Worm (Caenorhabditis elegans) whole organism, midembryonic: ENCODE data around the gene vab-2.

Source experiments
- T22C8.4 ChIP-seq: fragments of 200-800 bp; sonication (Bioruptor generic); IDR thresholded peaks from 2 replicates; pipeline ENCODE4 v1.3.6; 2022; ENCODE audit warnings: missing genetic modification characterization, missing compliant biosample characterization
- cog-1 ChIP-seq: sonication (generic microtip); optimal IDR thresholded peaks from 2 replicates; lab custom pipeline; 2016; ENCODE audit warnings: missing genetic modification characterization, missing compliant biosample characterization
- flt-1 ChIP-seq: fragments of 200-800 bp; sonication (Bioruptor generic); IDR thresholded peaks from 2 replicates; pipeline ENCODE4 v1.3.6; 2022; ENCODE audit warnings: missing genetic modification characterization, missing compliant biosample characterization
- klf-2 ChIP-seq: fragments of 200-800 bp; sonication (Bioruptor generic); conservative IDR thresholded peaks from 2 replicates; pipeline ENCODE4 v1.3.6; 2022; ENCODE audit warnings: missing genetic modification reagents, missing genetic modification characterization, missing compliant biosample characterization
- med-1 ChIP-seq: sonication (generic microtip); optimal IDR thresholded peaks from 2 replicates; lab custom pipeline; 2017; ENCODE audit warnings: missing genetic modification characterization, mild to moderate bottlenecking, missing compliant biosample characterization, antibody characterized with exemption, missing genetic modification reagents; ENCODE audit not compliant: insufficient read depth
- ref-1 ChIP-seq: fragments of 200-800 bp; sonication (Bioruptor generic); conservative IDR thresholded peaks from 2 replicates; pipeline ENCODE4 v1.3.6; 2022; ENCODE audit warnings: missing genetic modification reagents, missing genetic modification characterization, missing compliant biosample characterization
- tab-1 ChIP-seq: fragments of 200-800 bp; sonication (Bioruptor generic); IDR thresholded peaks from 2 replicates; pipeline ENCODE4 v1.3.6; 2022; ENCODE audit warnings: missing genetic modification characterization, missing compliant biosample characterization
- ztf-23 ChIP-seq: fragments of 200-800 bp; sonication (Bioruptor generic); IDR thresholded peaks from 2 replicates; pipeline ENCODE4 v1.3.6; 2022; ENCODE audit warnings: missing genetic modification reagents, missing genetic modification characterization, missing compliant biosample characterization
- ztf-29 ChIP-seq: fragments of 200-800 bp; sonication (Bioruptor generic); IDR thresholded peaks from 2 replicates; pipeline ENCODE4 v1.3.6; 2022; ENCODE audit warnings: missing genetic modification reagents, missing genetic modification characterization, missing compliant biosample characterization

Gene vab-2

ce11 chrIV:3738655-3739403 lies 27.8 kb downstream of the vab-2 start, which contains the start of gene nape-2:
nape-2 (minus strand) TSS chrIV:3738925.
- TF ChIP-seq T22C8.4 (peak; percentile 36; the same call in 1 of the 2 replicates), ztf-29 (GFP tag; lab: Robert Waterston, UW) (no peak)

ce11 chrIV:3736244-3736643 lies 30.4 kb downstream of the vab-2 start:
- TF ChIP-seq tab-1 (GFP tag; lab: Robert Waterston, UW) (no peak), klf-2 (GFP tag; lab: Robert Waterston, UW) (no peak), T22C8.4 (no peak), cog-1 (tag; lab: Kevin White, UChicago) (no peak), ztf-29 (GFP tag; lab: Robert Waterston, UW) (no peak), ref-1 (GFP tag; lab: Robert Waterston, UW) (no peak)

- TF ChIP-seq med-1 (GFP tag; lab: Kevin White, UChicago), result no peak
- no peak for TF ChIP-seq T22C8.4
- no peak for TF ChIP-seq ztf-23
- TF ChIP-seq cog-1 (tag; lab: Kevin White, UChicago), result no peak
- no peak for TF ChIP-seq tab-1 (GFP tag; lab: Robert Waterston, UW)
- TF ChIP-seq flt-1 (GFP tag; lab: Robert Waterston, UW), result no peak
- no peak for TF ChIP-seq klf-2 (GFP tag; lab: Robert Waterston, UW)
- TF ChIP-seq ref-1 (GFP tag; lab: Robert Waterston, UW), result no peak
- TF ChIP-seq ztf-29 (GFP tag; lab: Robert Waterston, UW), result no peak
Observed at ce11 chrIV:3733287-3733686, 33.3 kb downstream of the vab-2 start.

DNA sequence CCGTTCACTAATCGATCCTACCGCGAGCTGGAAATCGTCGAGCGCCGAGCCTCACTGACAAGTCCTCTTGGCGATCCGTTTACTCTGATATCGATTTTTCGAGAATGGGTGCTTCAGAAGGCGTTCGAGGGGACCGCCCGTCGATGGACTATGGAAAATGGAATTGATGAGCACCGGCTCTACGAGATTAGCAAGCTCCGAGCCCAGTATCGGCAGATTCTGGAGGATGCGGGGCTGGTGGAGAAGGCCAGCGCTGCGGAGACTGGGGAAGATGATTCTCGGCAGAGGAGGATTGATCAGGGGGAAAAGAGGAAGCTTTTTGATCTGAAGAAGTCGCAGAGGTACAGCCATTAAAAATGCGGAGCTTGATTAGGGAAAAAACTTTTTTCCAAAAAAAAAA lies 35.2 kb downstream of the vab-2 start:
- no peak for TF ChIP-seq ztf-23
- no peak for TF ChIP-seq tab-1 (GFP tag; lab: Robert Waterston, UW)
- no peak for TF ChIP-seq ref-1 (GFP tag; lab: Robert Waterston, UW)
- no peak for TF ChIP-seq cog-1 (tag; lab: Kevin White, UChicago)
- TF ChIP-seq flt-1 (GFP tag; lab: Robert Waterston, UW), result no peak
- TF ChIP-seq T22C8.4, result no peak
- TF ChIP-seq klf-2 (GFP tag; lab: Robert Waterston, UW), result no peak
- no peak for TF ChIP-seq ztf-29 (GFP tag; lab: Robert Waterston, UW)
- TF ChIP-seq med-1 (GFP tag; lab: Kevin White, UChicago), result no peak

- TF ChIP-seq cog-1 (tag; lab: Kevin White, UChicago), result peak; percentile 38
- TF ChIP-seq flt-1 (GFP tag; lab: Robert Waterston, UW), result no peak
Observed at ce11 chrIV:3725845-3726244, 40.8 kb downstream of the vab-2 start, which contains the start of gene smgl-2. smgl-2 (plus strand) TSS chrIV:3726164.

ce11 chrIV:3725361-3725760 lies 41.3 kb downstream of the vab-2 start, which contains the start of gene Y37E11AM.2:
Y37E11AM.2 (minus strand) TSS chrIV:3725461.
- no peak for TF ChIP-seq tab-1 (GFP tag; lab: Robert Waterston, UW)
- no peak for TF ChIP-seq ref-1 (GFP tag; lab: Robert Waterston, UW)
- no peak for TF ChIP-seq klf-2 (GFP tag; lab: Robert Waterston, UW)
- no peak for TF ChIP-seq cog-1 (tag; lab: Kevin White, UChicago)
- no peak for TF ChIP-seq ztf-29 (GFP tag; lab: Robert Waterston, UW)
- TF ChIP-seq ztf-23, result no peak
- no peak for TF ChIP-seq T22C8.4
- no peak for TF ChIP-seq flt-1 (GFP tag; lab: Robert Waterston, UW)
- no peak for TF ChIP-seq med-1 (GFP tag; lab: Kevin White, UChicago)

DNA sequence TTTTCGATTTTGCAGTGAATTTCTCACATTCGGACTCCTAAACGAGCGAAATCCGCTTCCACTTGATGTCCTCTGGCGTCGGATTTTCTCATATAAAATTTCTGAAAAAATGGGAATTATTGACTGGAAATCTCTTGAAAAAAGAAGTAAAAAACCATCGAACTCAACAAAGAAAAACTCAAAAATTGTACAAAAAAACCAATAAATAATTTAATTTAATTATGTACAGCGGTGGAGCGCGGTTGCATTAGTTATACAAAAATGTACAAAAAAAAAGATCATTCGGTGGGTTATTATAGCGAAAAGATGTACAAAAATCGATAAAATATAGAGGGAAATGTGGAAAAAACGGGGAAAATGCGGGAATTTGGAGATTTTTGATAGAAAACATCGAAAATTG lies 43.9 kb downstream of the vab-2 start, which contains the start of gene Y37E11AM.4:
TSS of gene Y37E11AM.4 (minus strand) at position 101 of the 400 bp plus-strand sequence.
- TF ChIP-seq ztf-23 (no peak), ref-1 (GFP tag; lab: Robert Waterston, UW) (no peak), klf-2 (GFP tag; lab: Robert Waterston, UW) (no peak), med-1 (GFP tag; lab: Kevin White, UChicago) (no peak), tab-1 (GFP tag; lab: Robert Waterston, UW) (no peak)

DNA sequence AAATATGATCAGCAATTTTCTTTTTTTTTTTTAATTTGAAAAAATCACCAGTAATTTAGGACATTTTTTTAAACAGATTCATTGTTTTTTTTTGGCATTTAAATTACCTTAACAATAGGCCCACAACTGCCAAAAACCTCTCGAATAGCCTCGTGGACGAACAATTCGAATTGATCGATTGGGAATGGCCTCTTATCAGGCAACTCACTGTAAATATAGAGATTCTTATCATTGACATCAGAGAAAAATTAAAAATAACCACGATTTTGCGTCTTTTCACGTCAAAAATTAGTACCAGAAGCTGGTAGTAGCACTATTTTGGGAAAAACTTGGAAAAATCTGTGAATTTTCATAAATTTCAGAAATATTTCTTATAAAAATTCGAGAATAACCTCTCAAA lies 44.7 kb downstream of the vab-2 start:
- TF ChIP-seq tab-1 (GFP tag; lab: Robert Waterston, UW) (no peak), ref-1 (GFP tag; lab: Robert Waterston, UW) (no peak), ztf-29 (GFP tag; lab: Robert Waterston, UW) (no peak)

DNA sequence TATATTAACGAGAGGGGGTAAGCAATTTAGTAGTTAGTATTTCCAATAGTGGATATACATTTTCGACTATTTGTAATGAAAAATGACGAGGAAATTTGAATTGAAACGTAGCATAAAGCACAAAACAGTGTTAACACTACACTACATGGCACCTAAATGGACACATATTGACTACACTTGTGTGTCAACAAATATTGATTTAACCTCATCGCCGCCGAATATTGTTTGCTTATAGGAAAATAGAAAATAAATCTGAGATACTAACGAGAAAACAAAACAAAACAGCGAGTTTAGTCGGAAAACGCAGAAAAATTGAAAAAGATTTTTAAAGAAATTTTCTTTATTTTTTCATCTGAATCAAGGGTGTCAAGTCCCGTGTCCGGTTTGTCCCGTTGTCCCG lies 46.0 kb downstream of the vab-2 start:
- TF ChIP-seq ztf-23, result no peak
- TF ChIP-seq ref-1 (GFP tag; lab: Robert Waterston, UW), result no peak
- TF ChIP-seq tab-1 (GFP tag; lab: Robert Waterston, UW), result no peak
- TF ChIP-seq med-1 (GFP tag; lab: Kevin White, UChicago), result no peak
- no peak for TF ChIP-seq T22C8.4
- no peak for TF ChIP-seq klf-2 (GFP tag; lab: Robert Waterston, UW)
- TF ChIP-seq cog-1 (tag; lab: Kevin White, UChicago), result no peak
- no peak for TF ChIP-seq ztf-29 (GFP tag; lab: Robert Waterston, UW)
- TF ChIP-seq flt-1 (GFP tag; lab: Robert Waterston, UW), result no peak

DNA sequence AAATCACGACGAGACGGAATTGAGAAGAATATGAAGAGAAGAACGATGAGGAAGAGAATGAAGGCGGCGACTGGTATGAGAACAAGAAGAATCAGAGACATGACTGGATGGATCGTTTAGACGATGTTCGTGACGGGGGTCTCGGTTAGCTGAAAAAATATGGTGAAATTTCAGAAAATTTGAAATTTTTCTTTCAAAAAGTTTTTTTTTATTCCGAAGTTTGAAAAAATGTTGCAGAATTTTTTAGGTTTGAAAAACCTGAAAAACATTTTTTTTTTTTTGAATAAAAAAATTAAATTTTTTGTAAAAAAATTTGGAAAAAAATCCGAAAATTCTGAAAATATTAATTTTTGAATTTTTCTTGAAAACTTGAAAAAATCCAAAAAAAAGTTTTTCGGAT lies 47.6 kb downstream of the vab-2 start, which contains the start of gene Y37E11AM.3:
TSS of gene Y37E11AM.3 (minus strand) at position 101 of the 400 bp plus-strand sequence.
- TF ChIP-seq ref-1 (GFP tag; lab: Robert Waterston, UW), result no peak
- no peak for TF ChIP-seq tab-1 (GFP tag; lab: Robert Waterston, UW)
- TF ChIP-seq flt-1 (GFP tag; lab: Robert Waterston, UW), result no peak
- TF ChIP-seq cog-1 (tag; lab: Kevin White, UChicago), result no peak
- no peak for TF ChIP-seq klf-2 (GFP tag; lab: Robert Waterston, UW)
- TF ChIP-seq med-1 (GFP tag; lab: Kevin White, UChicago), result no peak
- TF ChIP-seq T22C8.4, result no peak
- no peak for TF ChIP-seq ztf-29 (GFP tag; lab: Robert Waterston, UW)
- TF ChIP-seq ztf-23, result no peak
